1 fruit fly cellular context compared by ENCODE assay signal in the genomic region with DNA sequence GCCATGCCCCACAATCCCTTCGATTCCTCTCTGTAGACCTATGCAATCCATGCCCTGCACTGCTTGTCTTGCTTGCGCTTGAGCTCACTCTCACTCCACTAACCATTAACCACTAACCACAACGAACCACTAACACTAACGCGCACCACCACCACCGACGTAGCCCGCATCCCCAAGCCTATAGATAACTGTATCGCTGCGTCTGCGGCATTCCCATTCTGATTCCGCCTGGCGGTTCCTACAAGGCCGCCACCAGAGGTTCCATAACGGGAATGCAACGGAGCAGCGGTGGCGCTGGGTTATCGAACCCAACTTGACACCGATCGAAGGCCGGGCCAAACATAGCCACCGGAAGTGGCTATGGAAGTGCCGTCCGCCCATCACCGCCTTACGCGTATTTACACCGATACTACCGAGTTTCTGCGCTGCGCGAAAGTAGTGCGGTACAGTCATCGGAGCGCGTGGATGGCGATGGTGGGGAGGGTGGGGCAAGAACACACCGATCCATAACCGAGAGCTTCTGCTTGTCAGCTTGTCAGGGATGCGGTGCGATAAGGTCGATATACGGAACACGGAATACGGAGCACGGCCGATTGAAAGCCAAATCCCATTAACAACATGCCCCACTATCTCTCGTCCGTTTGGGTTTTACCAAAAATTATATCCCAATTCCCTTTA.
TF ChIP-seq lines count a peak whose summit lies in the region.

No protein-coding gene starts in this region.

TF ChIP-seq in whole organism, embryonic, 481 proteins besides CTCF, POLR2A, EP300 and RAD21 (continued from another document):
- TF ChIP-seq fd102C (GFP tag; optimal IDR thresholded peaks at IDR 0.05; lab: Kevin White, UChicago) (no peak), gcm (GFP tag; optimal IDR thresholded peaks at IDR 0.05; lab: Kevin White, UChicago) (peak; percentile 60), luna (GFP tag; optimal IDR thresholded peaks at IDR 0.05; lab: Kevin White, UChicago) (no peak), CG15269 (tag; optimal IDR thresholded peaks at IDR 0.05; lab: Kevin White, UChicago) (no peak)
